Fruit fly (Drosophila melanogaster) whole organism, adult: ENCODE results near the gene Exo70.

Source experiments
- CG1620 ChIP-seq: fragments of 200-800 bp; sonication (Bioruptor generic); optimal IDR thresholded peaks from 2 replicates; lab custom pipeline; 2016; ENCODE audit warnings: missing biosample characterization, missing genetic modification characterization
- CG7045 ChIP-seq: fragments of 200-800 bp; sonication (Bioruptor generic); optimal IDR thresholded peaks from 2 replicates; lab custom pipeline; 2017; ENCODE audit warnings: missing biosample characterization, mild to moderate bottlenecking, missing genetic modification characterization
- Crg-1 ChIP-seq: fragments of 200-800 bp; sonication (Bioruptor generic); optimal IDR thresholded peaks from 2 replicates; lab custom pipeline; 2016; ENCODE audit warnings: missing biosample characterization, missing genetic modification characterization
- cnc ChIP-seq, 2 experiments: fragments of >200 bp; optimal IDR thresholded peaks; 2 replicates each; lab custom pipeline; 2017
- kay ChIP-seq: fragments of 200-800 bp; sonication (Bioruptor generic); peaks from one replicate; lab custom pipeline; 2016; ENCODE audit warnings: missing biosample characterization, missing genetic modification characterization, borderline replicate concordance
- tj ChIP-seq: fragments of 200-800 bp; sonication (Bioruptor generic); optimal IDR thresholded peaks from 3 replicates; lab custom pipeline; 2017; ENCODE audit warnings: missing biosample characterization, mild to moderate bottlenecking, missing genetic modification characterization, moderate library complexity

DNA sequence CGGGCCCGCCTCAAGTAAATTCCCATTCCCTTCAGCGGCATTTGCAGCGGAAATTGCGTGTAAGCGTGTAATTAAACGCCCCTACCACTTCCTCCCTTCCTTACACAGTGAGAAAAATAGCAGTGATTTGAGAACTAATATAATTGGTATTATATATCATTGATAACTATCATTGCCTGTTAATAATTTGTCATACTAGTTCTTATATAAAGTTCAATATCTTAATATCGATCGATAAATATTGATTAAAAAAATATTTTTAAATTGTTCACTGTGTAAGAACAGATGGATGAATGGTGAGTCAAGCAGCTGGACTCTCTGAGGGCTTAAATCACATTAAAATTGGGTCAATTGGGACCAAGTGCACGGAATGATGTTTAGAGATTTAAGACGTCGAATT lies 33.4 kb downstream of the Exo70 start:
- no peak for TF ChIP-seq kay (GFP tag; lab: Kevin White, UChicago)
- TF ChIP-seq cnc (optimal IDR thresholded peaks at IDR 0.05; lab: Kevin White, UChicago), result no peak
- no peak for TF ChIP-seq CG1620
- TF ChIP-seq tj, result no peak
- no peak for TF ChIP-seq CG7045 (GFP tag; lab: Kevin White, UChicago)
- TF ChIP-seq Crg-1 (GFP tag; lab: Kevin White, UChicago), result no peak
